Worm (Caenorhabditis elegans) whole organism, midembryonic: ENCODE data around the gene F28H6.8.

Source experiments
- flt-1 ChIP-seq: fragments of 200-800 bp; sonication (Bioruptor generic); IDR thresholded peaks from 2 replicates; pipeline ENCODE4 v1.3.6; 2022; ENCODE audit warnings: missing genetic modification characterization, missing compliant biosample characterization
- klf-2 ChIP-seq: fragments of 200-800 bp; sonication (Bioruptor generic); conservative IDR thresholded peaks from 2 replicates; pipeline ENCODE4 v1.3.6; 2022; ENCODE audit warnings: missing genetic modification reagents, missing genetic modification characterization, missing compliant biosample characterization
- med-1 ChIP-seq: sonication (generic microtip); optimal IDR thresholded peaks from 2 replicates; lab custom pipeline; 2017; ENCODE audit warnings: missing genetic modification characterization, mild to moderate bottlenecking, missing compliant biosample characterization, antibody characterized with exemption, missing genetic modification reagents; ENCODE audit not compliant: insufficient read depth
- ref-1 ChIP-seq: fragments of 200-800 bp; sonication (Bioruptor generic); conservative IDR thresholded peaks from 2 replicates; pipeline ENCODE4 v1.3.6; 2022; ENCODE audit warnings: missing genetic modification reagents, missing genetic modification characterization, missing compliant biosample characterization
- tab-1 ChIP-seq: fragments of 200-800 bp; sonication (Bioruptor generic); IDR thresholded peaks from 2 replicates; pipeline ENCODE4 v1.3.6; 2022; ENCODE audit warnings: missing genetic modification characterization, missing compliant biosample characterization
- ztf-23 ChIP-seq: fragments of 200-800 bp; sonication (Bioruptor generic); IDR thresholded peaks from 2 replicates; pipeline ENCODE4 v1.3.6; 2022; ENCODE audit warnings: missing genetic modification reagents, missing genetic modification characterization, missing compliant biosample characterization
- ztf-29 ChIP-seq: fragments of 200-800 bp; sonication (Bioruptor generic); IDR thresholded peaks from 2 replicates; pipeline ENCODE4 v1.3.6; 2022; ENCODE audit warnings: missing genetic modification reagents, missing genetic modification characterization, missing compliant biosample characterization

DNA sequence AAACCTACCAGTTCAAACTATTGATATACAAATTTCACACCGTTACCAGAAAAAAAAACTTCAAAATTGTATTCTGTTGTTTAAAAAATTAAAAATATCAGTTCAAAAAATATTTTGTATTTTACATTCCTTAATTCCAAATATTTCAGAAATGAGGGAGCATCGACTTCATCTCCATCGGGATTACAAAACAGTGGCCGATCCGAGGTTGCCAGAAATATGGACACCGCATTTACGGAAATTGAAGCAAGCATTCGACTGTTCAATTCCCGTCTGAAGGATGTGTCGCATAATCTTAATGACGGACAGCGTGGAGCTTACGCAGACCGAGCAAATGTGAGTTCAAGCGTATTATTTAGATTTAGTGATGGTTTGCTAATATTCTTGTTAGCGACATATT lies 1.5 kb downstream of the F28H6.8 start:
- no peak for TF ChIP-seq klf-2 (GFP tag; lab: Robert Waterston, UW)
- no peak for TF ChIP-seq ztf-29 (GFP tag; lab: Robert Waterston, UW)
- TF ChIP-seq flt-1 = no peak
- no peak for TF ChIP-seq tab-1 (GFP tag; lab: Robert Waterston, UW)
- TF ChIP-seq med-1 (GFP tag; lab: Kevin White, UChicago) = no peak
- no peak for TF ChIP-seq ref-1 (GFP tag; lab: Robert Waterston, UW)
- TF ChIP-seq ztf-23 = no peak
